Worm (Caenorhabditis elegans) whole organism, L2 larva: ENCODE measurements around the gene ttm-1.

Source experiments
- ama-1 ChIP-seq: fragments of 150-350 bp; optimal IDR thresholded peaks from 2 replicates; lab custom pipeline; 2018; ENCODE audit warnings: inconsistent platforms
- fos-1 ChIP-seq: fragments of 150-350 bp; optimal IDR thresholded peaks from 2 replicates; lab custom pipeline; 2014; ENCODE audit warnings: missing biosample characterization, missing genetic modification characterization
- mab-5 ChIP-seq: fragments of 150-350 bp; optimal IDR thresholded peaks from 2 replicates; lab custom pipeline; 2014; ENCODE audit warnings: missing biosample characterization, missing genetic modification characterization
- mbf-1 ChIP-seq: sonication (generic microtip); optimal IDR thresholded peaks from 2 replicates; lab custom pipeline; 2017; ENCODE audit warnings: missing biosample characterization, missing genetic modification characterization
- nhr-12 ChIP-seq: fragments of 150-350 bp; optimal IDR thresholded peaks from 2 replicates; lab custom pipeline; 2014; ENCODE audit warnings: missing biosample characterization, missing genetic modification characterization
- nhr-6 ChIP-seq: fragments of 150-350 bp; optimal IDR thresholded peaks from 2 replicates; lab custom pipeline; 2014; ENCODE audit warnings: missing biosample characterization, missing genetic modification characterization
- sma-9 ChIP-seq, 2 experiments: fragments of 150-350 bp in 1 of 2; sonication (generic microtip) in 1 of 2; optimal IDR thresholded peaks; 2 replicates each; lab custom pipeline; 2014 to 2016; ENCODE audit warnings: missing genetic modification characterization in 2 of 2, mild to moderate bottlenecking in 1 of 2, missing biosample characterization in 1 of 2, missing compliant biosample characterization in 1 of 2, missing genetic modification reagents in 1 of 2, moderate library complexity in 1 of 2
- unc-62 ChIP-seq: fragments of 150-350 bp; optimal IDR thresholded peaks from 2 replicates; lab custom pipeline; 2014; ENCODE audit warnings: missing biosample characterization, missing genetic modification reagents, missing genetic modification characterization

ttm-1 gene

ce11 chrIII:12904052-12904451 is 62.7 kb downstream of the ttm-1 start:
- TF ChIP-seq nhr-12 (tag; lab: Kevin White, UChicago) = no peak
- TF ChIP-seq nhr-6 (tag; lab: Kevin White, UChicago) = no peak
- TF ChIP-seq mab-5 (tag; lab: Kevin White, UChicago) = peak; percentile 76
- no peak for TF ChIP-seq ama-1 (lab: Kevin White, UChicago)
- TF ChIP-seq mbf-1 (tag; lab: Kevin White, UChicago) = no peak
- TF ChIP-seq fos-1 (tag; lab: Kevin White, UChicago) = no peak
- no peak for TF ChIP-seq sma-9 (GFP tag; optimal IDR thresholded peaks at IDR 0.05; lab: Kevin White, UChicago)
- no peak for TF ChIP-seq sma-9 (tag; optimal IDR thresholded peaks at IDR 0.05; lab: Kevin White, UChicago)
- no peak for TF ChIP-seq unc-62 (GFP tag; lab: Kevin White, UChicago)
- TF ChIP-seq, all 48 proteins: peak for 1
